Worm (Caenorhabditis elegans) whole organism, mixed stage, embryonic: ENCODE results near the gene D1014.6.
A peak's percentile ranks its signal among the peaks of the same experiment; 100 is the strongest.

Experiments
- M03D4.4 ChIP-seq: sonication (generic microtip); optimal IDR thresholded peaks from 2 replicates; lab custom pipeline; 2017; ENCODE audit warnings: mild to moderate bottlenecking, missing genetic modification characterization, missing compliant biosample characterization
- blmp-1 ChIP-seq: fragments of 150-350 bp; optimal IDR thresholded peaks from 2 replicates; lab custom pipeline; 2014; ENCODE audit warnings: missing biosample characterization, missing genetic modification characterization
- ceh-39 ChIP-seq: fragments of 150-350 bp; optimal IDR thresholded peaks from 2 replicates; lab custom pipeline; 2014; ENCODE audit warnings: missing biosample characterization, missing genetic modification characterization
- ceh-43 ChIP-seq: fragments of 200-800 bp; sonication (Bioruptor generic); optimal IDR thresholded peaks from 2 replicates; lab custom pipeline; 2018; ENCODE audit warnings: mild to moderate bottlenecking, missing genetic modification characterization, moderate library complexity, missing compliant biosample characterization
- ceh-83 ChIP-seq: fragments of 200-800 bp; sonication (Bioruptor generic); optimal IDR thresholded peaks from 2 replicates; lab custom pipeline; 2018; ENCODE audit warnings: mild to moderate bottlenecking, missing genetic modification characterization, missing compliant biosample characterization
- ces-1 ChIP-seq: fragments of 150-350 bp; optimal IDR thresholded peaks from 2 replicates; lab custom pipeline; 2014; ENCODE audit warnings: missing biosample characterization, missing genetic modification reagents, missing genetic modification characterization
- cnd-1 ChIP-seq: fragments of 200-800 bp; sonication (Bioruptor generic); optimal IDR thresholded peaks from 2 replicates; lab custom pipeline; 2018; ENCODE audit warnings: mild to moderate bottlenecking, missing genetic modification characterization, missing compliant biosample characterization
- drap-1 ChIP-seq: fragments of 200-800 bp; sonication (Bioruptor generic); optimal IDR thresholded peaks from 3 replicates; lab custom pipeline; 2018; ENCODE audit warnings: mild to moderate bottlenecking, missing genetic modification characterization, missing compliant biosample characterization
- elt-1 ChIP-seq: sonication (generic microtip); optimal IDR thresholded peaks from 2 replicates; lab custom pipeline; 2017; ENCODE audit warnings: missing genetic modification characterization, mild to moderate bottlenecking, missing compliant biosample characterization, antibody characterized with exemption, moderate library complexity, borderline replicate concordance; ENCODE audit not compliant: insufficient read depth
- lin-32 ChIP-seq: fragments of 200-800 bp; sonication (Bioruptor generic); optimal IDR thresholded peaks from 2 replicates; lab custom pipeline; 2018; ENCODE audit warnings: mild to moderate bottlenecking, missing genetic modification characterization, missing compliant biosample characterization
- lsy-2 ChIP-seq: fragments of 150-350 bp; optimal IDR thresholded peaks from 2 replicates; lab custom pipeline; 2014; ENCODE audit warnings: missing biosample characterization, missing genetic modification characterization
- mab-5 ChIP-seq: fragments of 150-350 bp; optimal IDR thresholded peaks from 2 replicates; lab custom pipeline; 2014; ENCODE audit warnings: missing biosample characterization, missing genetic modification characterization
- mep-1 ChIP-seq: fragments of 150-350 bp; optimal IDR thresholded peaks from 2 replicates; lab custom pipeline; 2017; ENCODE audit warnings: missing biosample characterization, missing genetic modification reagents, missing genetic modification characterization, inconsistent platforms
- mls-2 ChIP-seq: sonication (generic microtip); optimal IDR thresholded peaks from 2 replicates; lab custom pipeline; 2016; ENCODE audit warnings: mild to moderate bottlenecking, missing genetic modification characterization, moderate library complexity, missing compliant biosample characterization
- nhr-12 ChIP-seq: fragments of 150-350 bp; optimal IDR thresholded peaks from 2 replicates; lab custom pipeline; 2014; ENCODE audit warnings: missing biosample characterization, missing genetic modification characterization
- nhr-2 ChIP-seq: fragments of 150-350 bp; optimal IDR thresholded peaks from 2 replicates; lab custom pipeline; 2014; ENCODE audit warnings: missing biosample characterization, missing genetic modification characterization
- nhr-237 ChIP-seq: fragments of 150-350 bp; optimal IDR thresholded peaks from 2 replicates; lab custom pipeline; 2014; ENCODE audit warnings: missing biosample characterization, missing genetic modification characterization
- nhr-28 ChIP-seq: fragments of 150-350 bp; optimal IDR thresholded peaks from 2 replicates; lab custom pipeline; 2014; ENCODE audit warnings: missing biosample characterization, missing genetic modification characterization
- sptf-1 ChIP-seq: sonication (generic microtip); optimal IDR thresholded peaks from 2 replicates; lab custom pipeline; 2017; ENCODE audit warnings: mild to moderate bottlenecking, missing genetic modification characterization, moderate library complexity, missing compliant biosample characterization
- unc-120 ChIP-seq: sonication (generic microtip); optimal IDR thresholded peaks from 2 replicates; lab custom pipeline; 2017; ENCODE audit warnings: missing genetic modification characterization, missing compliant biosample characterization; ENCODE audit not compliant: poor library complexity, severe bottlenecking
- unc-39 ChIP-seq: fragments of 150-350 bp; optimal IDR thresholded peaks from 2 replicates; lab custom pipeline; 2014; ENCODE audit warnings: missing biosample characterization, missing genetic modification characterization
- unc-62 ChIP-seq: fragments of 150-350 bp; optimal IDR thresholded peaks from 2 replicates; lab custom pipeline; 2014; ENCODE audit warnings: missing biosample characterization, missing genetic modification reagents, missing genetic modification characterization
- zip-8 ChIP-seq: fragments of 150-350 bp; optimal IDR thresholded peaks from 2 replicates; lab custom pipeline; 2014; ENCODE audit warnings: missing biosample characterization, missing genetic modification characterization

Gene D1014.6

ce11 chrV:8163199-8163598 is 42.2 kb downstream of the D1014.6 start:
- TF ChIP-seq ceh-83 (GFP tag; lab: Kevin White, UChicago) (no peak), nhr-237 (no peak), nhr-28 (tag; lab: Kevin White, UChicago) (no peak), unc-120 (tag; lab: Kevin White, UChicago) (no peak), nhr-12 (tag; lab: Kevin White, UChicago) (no peak), sptf-1 (tag; lab: Kevin White, UChicago) (no peak), lin-32 (GFP tag; lab: Kevin White, UChicago) (no peak), mab-5 (tag; lab: Kevin White, UChicago) (no peak), lsy-2 (no peak), cnd-1 (no peak), elt-1 (tag; lab: Kevin White, UChicago) (no peak), unc-39 (no peak)

ce11 chrV:8168219-8168962 is 47.4 kb downstream of the D1014.6 start, which contains the start of gene F20D6.8:
Gene F20D6.8 (minus strand): TSS chrV:8168269.
- TF ChIP-seq ces-1 (GFP tag; lab: Kevin White, UChicago) (peak; percentile 32), nhr-2 (tag; lab: Kevin White, UChicago) (no peak), ceh-39 (tag; lab: Kevin White, UChicago) (no peak), drap-1 (GFP tag; lab: Kevin White, UChicago) (no peak)

ce11 chrV:8169150-8169549 is 48.2 kb downstream of the D1014.6 start:
- TF ChIP-seq nhr-12 (tag; lab: Kevin White, UChicago) (no peak), ceh-83 (GFP tag; lab: Kevin White, UChicago) (no peak), mls-2 (no peak), zip-8 (tag; lab: Kevin White, UChicago) (no peak), M03D4.4 (tag; lab: Kevin White, UChicago) (no peak), lsy-2 (no peak), ceh-39 (tag; lab: Kevin White, UChicago) (no peak), ces-1 (GFP tag; lab: Kevin White, UChicago) (no peak), unc-62 (GFP tag; lab: Kevin White, UChicago) (no peak), sptf-1 (tag; lab: Kevin White, UChicago) (no peak)

ce11 chrV:8170300-8170699 is 49.3 kb downstream of the D1014.6 start:
- TF ChIP-seq blmp-1 (tag; lab: Kevin White, UChicago) (no peak), ces-1 (GFP tag; lab: Kevin White, UChicago) (peak; percentile 56)

ce11 chrV:8171688-8172087 is 50.7 kb downstream of the D1014.6 start:
- TF ChIP-seq zip-8 (tag; lab: Kevin White, UChicago) (no peak), mep-1 (tag; lab: Kevin White, UChicago) (no peak), ceh-43 (GFP tag; lab: Kevin White, UChicago) (no peak), drap-1 (GFP tag; lab: Kevin White, UChicago) (no peak), M03D4.4 (tag; lab: Kevin White, UChicago) (no peak), sptf-1 (tag; lab: Kevin White, UChicago) (no peak), ces-1 (GFP tag; lab: Kevin White, UChicago) (no peak)
